Fruit fly (Drosophila melanogaster) whole organism, wandering third instar larva: ENCODE results near the gene CG33282.

Experiments used
- Myc ChIP-seq: fragments of >200 bp; optimal IDR thresholded peaks from 2 replicates; lab custom pipeline; 2017
- psq ChIP-seq: fragments of 200-800 bp; sonication (Bioruptor generic); optimal IDR thresholded peaks from 3 replicates; lab custom pipeline; 2017; ENCODE audit warnings: missing biosample characterization, mild to moderate bottlenecking, missing genetic modification characterization, moderate library complexity

DNA sequence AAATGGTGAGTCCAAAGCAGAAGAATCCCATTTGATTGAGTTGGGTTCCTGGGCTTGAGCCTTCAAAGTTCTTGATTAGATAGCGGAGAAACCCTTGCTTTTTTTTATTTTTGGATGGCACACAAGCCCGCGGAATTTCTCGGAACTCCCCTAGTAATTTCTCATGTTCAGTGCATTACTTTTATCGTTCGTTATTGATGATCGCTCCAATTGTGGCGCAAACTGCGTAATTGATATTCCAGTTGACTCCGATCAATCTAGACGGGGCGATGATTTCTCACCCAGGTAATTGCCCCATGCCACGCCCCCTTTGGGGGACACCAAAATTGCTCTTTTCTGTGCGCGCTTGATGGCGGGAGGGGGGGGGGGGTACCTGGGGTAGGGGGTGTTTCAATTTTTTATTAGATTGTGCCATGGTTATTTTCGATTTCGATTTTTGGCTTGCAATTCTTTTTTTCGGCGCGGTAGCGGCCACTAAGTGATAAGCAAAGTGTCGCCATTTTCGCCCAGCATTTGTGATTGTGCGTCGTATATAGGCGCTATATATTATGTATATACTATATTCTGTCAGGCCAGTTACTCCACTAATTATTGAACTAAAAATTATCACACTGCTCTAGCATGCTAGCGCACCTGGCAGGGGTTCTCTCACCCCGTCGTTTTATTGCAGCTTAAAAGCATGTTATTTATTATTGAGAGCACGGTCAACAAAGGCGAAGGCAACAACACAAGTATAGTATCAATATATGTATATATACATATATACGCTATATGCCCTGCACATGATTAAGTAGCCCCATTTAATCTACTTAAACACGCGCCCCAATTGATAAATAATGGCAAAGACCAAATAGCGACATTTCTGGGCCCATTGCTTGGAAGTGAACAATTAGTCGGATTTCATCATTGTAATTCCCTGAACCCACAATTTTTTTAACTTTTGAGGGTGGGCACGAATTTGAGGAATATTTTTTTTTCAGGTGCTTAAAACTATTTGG lies 22.6 kb upstream of the CG33282 start:
- TF ChIP-seq psq (no peak), Myc (lab: Kevin White, UChicago) (no peak)
